Worm (Caenorhabditis elegans) whole organism, early embryonic: Measurements from ENCODE around the gene par-4.

Source experiments
- B0310.2 ChIP-seq: sonication (generic microtip); optimal IDR thresholded peaks from 2 replicates; lab custom pipeline; 2016; ENCODE audit warnings: mild to moderate bottlenecking, missing genetic modification characterization, missing compliant biosample characterization
- ceh-36 ChIP-seq: sonication (generic microtip); optimal IDR thresholded peaks from 2 replicates; lab custom pipeline; 2016; ENCODE audit warnings: missing genetic modification characterization, inconsistent platforms, missing compliant biosample characterization
- sea-1 ChIP-seq: fragments of 200-800 bp; sonication (Bioruptor generic); conservative IDR thresholded peaks from 2 replicates; pipeline ENCODE4 v1.3.6; 2022; ENCODE audit warnings: missing genetic modification characterization, missing compliant biosample characterization
- tbx-11 ChIP-seq: fragments of 200-800 bp; sonication (Bioruptor generic); IDR thresholded peaks from 2 replicates; pipeline ENCODE4 v1.3.6; 2022; ENCODE audit warnings: missing genetic modification characterization, missing compliant biosample characterization

DNA sequence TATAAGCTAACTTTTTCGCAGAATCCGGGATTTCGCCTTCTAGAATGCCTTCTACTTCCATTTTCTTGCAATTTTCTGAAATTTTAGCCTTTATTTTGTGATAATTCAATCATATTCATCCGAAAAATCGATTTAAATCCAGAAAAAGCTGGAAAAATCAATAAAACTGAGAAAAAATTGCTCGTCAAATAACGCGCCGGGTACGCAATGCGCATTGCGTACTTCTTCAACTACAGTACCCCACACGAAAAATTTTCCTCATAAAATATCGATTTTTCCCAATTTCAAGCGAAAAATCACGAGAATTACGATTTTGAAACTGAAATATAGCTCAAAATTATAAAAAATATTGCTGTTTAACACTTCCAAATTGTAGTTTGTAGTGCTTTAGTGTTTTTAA lies 32.6 kb downstream of the par-4 start, which contains the start of gene Y37H2A.12:
- TF ChIP-seq ceh-36 (tag; lab: Kevin White, UChicago) (no peak), sea-1 (GFP tag; lab: Robert Waterston, UW) (no peak), tbx-11 (no peak), B0310.2 (no peak)
